Worm (Caenorhabditis elegans): ENCODE results near the gene glb-7.

glb-7 gene

DNA sequence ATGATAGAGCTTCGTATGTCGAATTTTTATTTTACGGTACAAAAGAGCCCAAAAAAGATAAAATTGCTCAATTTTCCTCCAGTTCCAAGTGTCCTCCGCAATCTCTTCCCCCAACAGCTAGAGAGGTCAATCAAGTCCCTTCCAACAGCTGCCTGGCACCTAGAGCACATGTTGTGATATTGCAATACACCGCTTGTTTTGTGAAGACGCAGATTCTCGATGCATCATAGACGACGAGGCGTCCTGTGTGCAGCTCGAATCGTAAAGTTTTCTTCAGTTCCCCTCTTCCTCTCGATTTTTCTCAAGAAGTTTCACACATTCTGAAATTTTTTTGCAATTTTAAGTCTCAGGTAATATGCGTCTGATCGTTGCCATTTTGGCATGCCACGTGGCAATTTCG, 14.0 kb downstream of the glb-7 start, which contains the start of gene test-1:
test-1 (plus strand) TSS at position 345 of the 400 bp plus-strand sequence.
- no peak for TF ChIP-seq unc-62 (GFP tag; optimal IDR thresholded peaks at IDR 0.05)

DNA sequence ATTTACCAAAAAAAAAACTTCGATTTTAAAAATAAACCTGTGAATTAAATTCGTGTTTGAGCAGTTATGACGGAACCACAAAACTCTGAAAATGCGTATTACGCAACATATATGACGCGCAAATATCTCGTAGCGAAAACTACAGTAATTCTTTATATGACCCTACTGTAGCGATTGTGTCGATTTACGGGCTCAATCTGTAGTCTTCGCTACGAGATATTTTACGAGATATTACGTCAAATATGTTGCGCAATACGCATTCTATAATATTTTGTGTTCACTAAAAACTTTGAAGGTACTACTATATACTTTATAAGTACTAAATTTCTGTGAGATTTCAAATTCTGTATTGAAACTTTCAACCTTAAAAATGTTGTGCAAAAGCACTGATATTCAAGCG, 14.9 kb downstream of the glb-7 start:
- TF ChIP-seq unc-62 (GFP tag; optimal IDR thresholded peaks at IDR 0.05): no peak

DNA sequence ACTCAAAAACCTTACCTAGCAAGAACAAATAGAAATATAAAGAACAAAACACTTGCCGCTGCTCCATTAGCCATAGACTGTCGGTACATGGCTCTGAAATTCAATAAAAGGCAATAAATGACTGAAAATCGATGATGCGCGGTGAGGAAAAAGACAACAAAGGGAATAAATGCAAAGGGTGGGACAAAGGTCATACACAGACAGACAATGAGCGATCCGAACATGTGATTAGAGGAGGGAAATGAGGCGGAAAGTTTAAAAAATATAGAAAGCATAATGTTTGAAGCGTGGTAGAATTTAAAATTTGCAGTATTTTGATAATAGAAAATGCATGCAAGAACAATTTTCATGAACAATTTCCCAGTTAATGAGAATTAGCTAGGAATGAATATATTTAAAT, 18.0 kb downstream of the glb-7 start, which contains the start of gene C54E4.12:
C54E4.12 (minus strand) TSS at position 101 of the 400 bp plus-strand sequence.
- no peak for TF ChIP-seq unc-62 (GFP tag; optimal IDR thresholded peaks at IDR 0.05)

DNA sequence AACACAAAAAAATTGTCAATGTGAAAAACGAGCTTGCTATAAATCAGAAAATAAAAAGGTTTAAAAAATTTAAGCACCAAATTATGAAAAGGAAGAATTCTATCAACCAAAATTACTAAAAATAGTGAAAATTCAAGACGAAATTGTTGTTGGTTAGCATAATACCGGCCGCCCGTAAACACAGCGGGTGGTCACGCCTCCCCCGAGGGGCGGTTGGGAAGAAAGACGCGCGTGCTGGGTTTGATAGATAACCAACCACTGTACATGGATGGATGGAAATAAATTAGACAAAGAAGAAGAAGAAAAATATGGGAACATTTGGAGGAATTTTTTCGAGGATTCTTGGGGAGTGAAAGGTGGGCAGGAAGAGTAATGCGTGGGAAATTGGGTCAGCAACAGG, 19.7 kb downstream of the glb-7 start:
- no peak for TF ChIP-seq unc-62 (GFP tag; optimal IDR thresholded peaks at IDR 0.05)

DNA sequence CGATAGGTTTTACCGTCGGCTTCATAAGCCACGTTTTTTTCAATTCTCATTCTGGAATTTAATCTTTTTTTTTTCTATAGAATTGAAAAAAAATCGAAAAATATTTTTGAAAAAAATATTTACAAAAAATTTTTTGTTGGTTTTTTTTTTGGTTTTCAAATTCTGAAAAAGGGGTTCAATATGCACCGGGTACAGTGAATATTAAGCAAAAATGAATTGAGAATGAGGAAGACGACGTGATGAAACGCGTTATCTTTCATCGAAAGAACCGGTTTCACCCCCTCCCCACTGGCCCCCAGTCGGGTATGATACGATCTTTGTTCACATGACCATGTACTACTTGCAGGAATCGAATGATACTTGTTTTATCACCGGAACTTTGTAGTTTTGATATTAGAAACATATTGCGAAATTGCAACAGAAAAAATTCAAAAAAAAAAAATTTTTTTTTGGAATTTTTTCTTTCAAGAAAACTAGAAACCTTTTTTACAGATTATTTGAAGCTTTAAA, 26.7 kb downstream of the glb-7 start, which contains the start of gene C54E4.5:
C54E4.5 (minus strand) TSS at position 51 of the 510 bp plus-strand sequence.
- TF ChIP-seq unc-62 (GFP tag; optimal IDR thresholded peaks at IDR 0.05): no peak

DNA sequence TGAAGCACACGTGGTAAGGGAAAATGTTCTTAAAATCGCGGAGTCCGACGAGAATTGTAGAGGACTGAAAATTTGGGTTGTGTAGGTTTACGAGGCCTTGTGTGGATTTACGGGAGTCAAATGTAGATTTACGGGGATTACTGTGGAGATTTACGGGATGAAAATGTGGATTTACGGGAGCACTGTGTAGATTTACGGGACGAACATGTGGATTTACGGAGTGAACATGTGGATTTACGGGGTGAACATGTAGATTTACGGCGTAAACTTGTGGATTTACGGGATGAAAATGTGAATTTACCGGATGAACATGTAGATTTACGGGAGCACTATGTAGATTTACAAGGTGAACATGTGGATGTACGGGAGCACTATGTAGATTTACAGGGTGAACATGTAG, 33.7 kb downstream of the glb-7 start:
- no peak for TF ChIP-seq unc-62 (GFP tag; optimal IDR thresholded peaks at IDR 0.05)

DNA sequence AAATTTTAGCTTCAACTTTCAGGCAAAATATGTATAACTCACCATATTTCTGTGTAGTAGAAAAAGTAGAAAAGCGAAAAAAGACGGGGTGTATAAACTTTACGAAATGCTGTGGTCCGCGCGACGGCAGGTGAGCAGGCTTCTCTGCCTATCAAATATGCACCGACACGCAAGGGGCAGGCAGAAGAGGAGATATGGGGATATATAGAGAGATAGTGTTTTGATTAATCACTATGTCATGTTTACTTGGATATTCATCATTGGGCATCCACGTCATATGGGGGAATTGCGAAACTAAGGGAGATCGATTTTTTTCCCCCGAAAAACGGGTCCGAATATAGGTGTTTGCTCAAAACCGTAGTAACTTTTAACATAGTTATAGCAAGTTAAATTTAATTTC, 36.5 kb downstream of the glb-7 start, which contains the start of gene gcy-37:
gcy-37 (minus strand) TSS at position 101 of the 400 bp plus-strand sequence.
- TF ChIP-seq unc-62 (GFP tag; optimal IDR thresholded peaks at IDR 0.05): no peak

DNA sequence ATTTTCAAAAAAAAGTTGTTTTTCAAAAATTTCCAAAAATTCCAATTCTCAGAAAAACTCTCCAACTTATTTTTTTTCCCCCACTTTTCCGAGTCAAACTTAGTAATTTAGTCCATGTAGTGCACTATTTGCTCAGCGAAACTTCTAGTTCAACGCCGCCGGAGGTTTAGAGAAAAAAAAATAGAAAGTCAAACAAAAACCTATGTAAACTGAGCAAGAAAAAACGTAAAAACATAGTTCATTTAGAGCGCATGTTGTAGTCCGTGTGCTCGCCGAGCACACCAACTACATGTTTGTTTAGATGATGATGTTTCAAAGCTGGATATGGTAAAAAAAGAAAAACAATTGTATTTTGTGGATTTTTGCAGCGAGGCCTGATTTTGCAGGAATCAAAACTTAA, 39.7 kb downstream of the glb-7 start:
- TF ChIP-seq unc-62 (GFP tag; optimal IDR thresholded peaks at IDR 0.05): no peak

DNA sequence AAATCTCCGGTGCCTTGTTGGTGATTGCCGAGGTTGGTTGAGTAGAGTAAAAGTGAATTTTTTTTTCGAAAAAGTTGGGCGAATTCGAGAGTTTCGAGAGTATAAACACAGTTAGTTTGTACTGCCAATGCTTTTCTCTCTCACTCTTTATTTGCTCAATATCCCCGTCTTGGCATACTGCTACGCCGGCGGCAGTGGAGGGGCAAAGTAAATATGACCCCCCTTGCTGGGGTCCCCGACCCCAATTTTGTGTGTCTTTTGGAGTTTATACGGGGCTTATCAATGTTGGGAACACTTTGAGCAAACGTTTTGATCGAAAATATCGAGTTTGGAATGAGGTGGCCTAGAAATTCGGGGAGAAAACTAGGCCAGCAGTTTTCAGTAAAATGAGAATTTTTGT, 45.9 kb downstream of the glb-7 start, which contains the start of gene C54E4.4:
C54E4.4 (minus strand) TSS at position 101 of the 400 bp plus-strand sequence.
- no peak for TF ChIP-seq unc-62 (GFP tag; optimal IDR thresholded peaks at IDR 0.05)

DNA sequence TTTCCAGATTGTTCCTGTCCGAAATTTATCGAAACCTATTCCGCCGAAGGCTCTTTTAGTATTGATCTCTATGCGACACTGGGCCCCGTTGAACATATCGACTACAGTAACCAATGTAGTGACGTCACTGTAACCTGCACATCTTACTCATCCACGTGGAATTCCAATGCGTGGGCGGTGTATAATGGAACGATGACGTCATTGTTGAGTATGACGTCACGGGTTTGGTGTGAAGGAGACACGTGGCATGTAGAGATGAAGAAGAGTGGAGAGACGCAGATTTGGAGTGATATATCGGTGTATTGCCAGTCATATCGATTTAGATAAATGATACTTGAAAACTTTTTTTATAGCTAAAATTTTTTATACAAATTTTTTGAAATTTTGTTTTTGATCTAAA, 47.7 kb downstream of the glb-7 start:
- no peak for TF ChIP-seq unc-62 (GFP tag; optimal IDR thresholded peaks at IDR 0.05)

DNA sequence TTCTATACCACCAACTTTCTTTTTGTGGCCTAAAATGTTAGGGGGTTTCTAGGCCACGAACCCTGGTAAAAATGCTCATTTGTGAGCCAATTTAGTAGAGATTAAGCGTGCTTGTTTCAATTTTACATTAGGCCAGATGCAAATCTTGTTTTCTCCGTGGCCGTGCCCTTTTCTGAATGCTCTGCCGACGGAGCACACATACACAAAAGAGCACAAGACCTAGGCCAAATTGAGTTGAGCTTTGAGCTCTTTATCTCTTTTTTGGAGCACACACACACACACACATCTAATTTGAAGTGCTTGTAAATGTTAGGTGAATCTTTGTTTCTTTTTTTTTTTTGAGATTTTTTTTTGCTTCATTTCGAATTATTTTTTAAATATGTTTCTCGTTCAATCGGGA, 50.3 kb downstream of the glb-7 start:
- TF ChIP-seq unc-62 (GFP tag; optimal IDR thresholded peaks at IDR 0.05): no peak

DNA sequence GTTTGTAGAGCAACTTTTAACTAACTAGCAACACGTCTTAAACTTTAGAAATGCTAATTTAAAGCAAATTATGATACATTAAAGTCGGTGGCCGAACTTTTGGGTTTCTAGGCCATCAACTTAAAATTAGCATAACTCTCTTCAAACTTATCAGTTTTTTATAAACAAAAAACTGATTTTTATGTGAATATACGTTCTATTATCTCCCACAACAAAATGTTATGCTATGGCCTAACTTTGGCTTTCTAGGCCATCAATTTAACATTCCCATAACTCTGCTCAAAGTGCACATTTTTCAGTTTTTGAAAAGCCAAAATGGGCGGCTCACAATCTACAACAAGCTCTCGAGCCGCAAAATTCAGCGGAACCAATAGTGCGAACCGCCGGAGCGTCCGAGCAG, 52.7 kb downstream of the glb-7 start, which contains the start of gene C54E4.1:
C54E4.1 (plus strand) TSS at position 301 of the 400 bp plus-strand sequence.
- no peak for TF ChIP-seq unc-62 (GFP tag; optimal IDR thresholded peaks at IDR 0.05)

Data from whole organism, dauer.